Worm (Caenorhabditis elegans) whole organism, L4/young adult: ENCODE measurements around the gene twk-10.

Experiments
- W03F9.2 ChIP-seq: fragments of 150-350 bp; optimal IDR thresholded peaks from 2 replicates; lab custom pipeline; 2014; ENCODE audit warnings: missing biosample characterization, missing genetic modification characterization
- him-1 ChIP-seq: sonication (generic microtip); optimal IDR thresholded peaks from 2 replicates; lab custom pipeline; 2016; ENCODE audit warnings: missing genotype, missing genetic modification reagents, missing genetic modification characterization, missing compliant biosample characterization

DNA sequence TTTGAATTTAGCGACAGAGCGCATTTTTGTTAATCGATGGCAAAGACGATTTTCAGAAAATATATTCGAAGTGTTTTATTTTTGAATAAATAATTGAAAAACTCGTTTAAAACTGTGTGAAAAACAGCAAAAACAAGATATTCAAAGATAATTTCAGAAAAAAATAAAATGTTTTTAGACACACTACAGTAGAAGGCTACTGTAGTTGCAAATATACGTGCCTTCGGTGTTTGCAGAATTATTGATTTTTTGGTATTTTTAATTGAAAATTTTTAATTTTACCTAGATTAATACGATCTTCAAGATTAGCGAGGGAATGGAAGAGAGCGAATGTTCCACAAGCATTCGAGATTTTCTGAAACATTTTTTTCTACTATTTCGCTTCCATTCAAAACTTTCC is 41.5 kb upstream of the twk-10 start:
- TF ChIP-seq W03F9.2 (tag; lab: Kevin White, UChicago) (no peak), him-1 (tag; lab: Kevin White, UChicago) (no peak)
